Fruit fly (Drosophila melanogaster): ENCODE data around the gene CG4942.
A peak's percentile ranks its signal among the peaks of the same experiment; 100 is the strongest.

The CG4942 gene

DNA sequence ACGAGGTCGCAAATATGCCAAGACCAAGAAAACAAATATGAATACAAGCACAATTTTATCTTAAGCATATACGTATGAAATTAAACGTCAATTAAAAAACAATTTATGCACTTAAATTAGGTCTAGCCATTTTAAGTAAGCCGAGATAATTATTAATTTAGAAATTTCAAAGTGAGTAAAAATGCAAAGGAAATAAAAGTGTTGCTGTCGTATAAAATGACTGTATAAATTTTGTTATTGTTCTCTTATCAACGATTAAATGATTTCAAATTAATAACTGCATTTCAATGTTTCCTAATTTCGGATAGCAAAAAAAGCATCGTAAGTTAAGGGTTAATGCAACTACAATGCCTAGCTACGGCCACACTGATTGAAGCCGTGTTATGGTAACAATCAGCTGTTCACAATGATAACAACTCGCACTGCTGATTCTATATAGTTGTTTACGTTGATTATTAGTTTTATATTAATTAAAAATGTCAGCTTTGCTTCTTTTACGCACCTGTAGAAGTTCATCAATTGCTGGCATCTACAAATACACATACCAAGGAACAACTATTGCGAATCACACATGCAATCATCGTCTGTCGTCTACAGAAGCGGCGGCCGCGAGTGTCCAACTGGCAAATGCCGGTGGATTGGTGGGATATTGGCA is at the start of gene CG4942, which contains the start of gene CG4911:
CG4942 (plus strand) TSS at position 375 of the 655 bp plus-strand sequence.
CG4911 (minus strand) TSS at position 1 of the 655 bp plus-strand sequence.
- no peak for TF ChIP-seq CG8478 (optimal IDR thresholded peaks at IDR 0.05)
- TF ChIP-seq CTCF (optimal IDR thresholded peaks at IDR 0.05), result no peak

- TF ChIP-seq CTCF (optimal IDR thresholded peaks at IDR 0.05), result no peak
- TF ChIP-seq CG8478 (optimal IDR thresholded peaks at IDR 0.05), result no peak
These were observed 49.3 kb upstream of the CG4942 start for dm6 chr3L:9023627-9024026.

DNA sequence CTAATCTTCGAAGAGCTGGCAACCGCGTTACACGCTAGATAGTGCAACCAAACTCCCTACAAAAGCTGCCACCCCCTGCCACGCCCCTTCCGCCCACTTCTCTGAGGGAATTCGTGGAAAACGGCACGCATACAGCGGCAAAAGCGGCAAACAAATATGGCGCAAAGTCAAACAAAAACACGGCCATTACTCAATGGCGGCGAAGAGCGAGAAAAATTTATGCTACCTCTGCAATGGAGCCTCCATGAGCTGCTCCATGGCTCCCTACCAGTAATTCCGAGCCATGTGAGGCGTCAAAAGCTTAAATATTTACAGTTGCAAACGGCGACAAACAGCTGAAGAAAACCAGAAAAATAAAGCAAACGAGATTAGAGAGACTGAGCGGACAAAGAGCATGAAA is 48.2 kb upstream of the CG4942 start:
- TF ChIP-seq CTCF (optimal IDR thresholded peaks at IDR 0.05) (no peak), CG8478 (optimal IDR thresholded peaks at IDR 0.05) (no peak)

DNA sequence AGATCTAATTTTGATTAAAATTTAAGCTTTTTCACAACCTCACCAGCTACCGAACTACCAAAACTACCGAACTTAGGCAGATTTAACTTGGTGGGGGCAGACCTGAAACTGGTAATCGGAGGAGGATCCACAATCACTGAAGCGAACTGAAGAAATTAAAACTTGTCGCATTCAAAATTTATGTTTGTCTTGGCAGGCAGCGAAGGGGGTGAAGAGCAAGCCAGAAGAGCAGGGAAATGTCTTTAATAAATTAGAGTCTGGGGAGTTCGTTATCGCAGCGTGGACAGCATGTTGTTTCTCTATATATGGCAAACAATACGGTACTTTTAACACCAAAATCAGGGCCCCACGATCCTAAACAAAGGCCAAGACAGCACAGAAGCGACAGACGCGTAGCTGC is 47.7 kb upstream of the CG4942 start:
- no peak for TF ChIP-seq CTCF (optimal IDR thresholded peaks at IDR 0.05)
- no peak for TF ChIP-seq CG8478 (optimal IDR thresholded peaks at IDR 0.05)

DNA sequence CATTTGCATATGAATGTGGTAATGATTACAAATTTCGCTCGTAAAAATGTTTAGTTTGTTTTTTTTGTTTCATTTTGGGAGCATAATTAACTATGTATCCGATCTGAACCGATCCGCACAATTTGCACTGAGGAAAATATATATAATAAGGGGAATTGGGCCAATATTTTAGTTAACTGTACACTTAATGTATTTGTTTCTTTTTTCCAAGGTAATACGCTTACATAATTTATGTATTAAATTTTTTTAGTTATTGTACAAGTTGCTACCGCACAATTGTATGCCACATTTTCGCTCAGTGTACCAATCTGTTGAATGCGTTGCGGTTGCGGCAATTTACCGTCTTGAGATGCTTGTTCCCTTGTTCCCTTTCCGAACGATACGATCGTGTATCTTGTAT is 47.2 kb upstream of the CG4942 start:
- TF ChIP-seq CTCF (optimal IDR thresholded peaks at IDR 0.05) (no peak), CG8478 (optimal IDR thresholded peaks at IDR 0.05) (no peak)

DNA sequence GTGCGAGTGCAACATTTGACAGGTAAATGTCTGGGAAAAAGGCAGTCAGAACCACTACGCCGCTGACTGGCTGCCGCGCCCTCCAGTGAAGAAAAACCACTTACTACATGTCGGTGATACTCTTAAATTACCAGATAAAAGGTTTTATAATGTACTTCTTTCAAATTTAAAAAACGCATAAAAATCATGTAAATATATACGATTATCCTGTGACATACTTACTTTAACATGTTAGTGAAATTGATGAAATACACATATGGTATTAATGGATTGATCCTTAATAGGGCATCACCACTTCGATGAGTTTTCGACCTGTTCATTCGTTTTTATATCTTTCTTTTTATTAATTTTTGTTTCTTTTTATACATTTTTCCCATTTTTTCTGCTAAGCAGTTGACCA is 46.3 kb upstream of the CG4942 start:
- TF ChIP-seq CTCF (optimal IDR thresholded peaks at IDR 0.05) (no peak), CG8478 (optimal IDR thresholded peaks at IDR 0.05) (no peak)

DNA sequence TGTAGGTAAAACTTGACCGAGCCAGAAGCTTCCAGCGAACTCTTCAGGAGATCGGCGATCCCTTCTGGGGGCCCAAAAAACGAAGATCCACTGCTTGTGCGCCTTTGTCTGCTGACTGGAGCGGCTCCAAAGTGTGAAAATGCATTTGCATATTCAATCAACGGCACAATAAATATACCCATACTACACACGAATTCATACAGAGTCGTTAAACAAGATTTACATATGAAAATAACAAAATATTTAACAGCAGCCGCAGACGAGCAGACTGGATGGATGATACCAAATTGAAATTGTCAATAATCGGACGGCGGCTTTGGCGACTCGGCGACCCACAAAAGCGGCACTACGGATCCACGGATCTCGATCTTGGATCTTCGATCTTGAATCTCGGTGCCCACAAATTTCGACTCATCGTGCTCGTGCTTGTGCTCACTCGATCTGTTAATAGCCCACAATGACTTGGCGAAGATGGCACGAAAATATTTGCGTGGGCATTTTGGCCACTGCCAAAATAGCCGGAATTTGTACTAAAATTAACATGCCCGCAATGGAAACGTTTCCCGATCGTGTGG is 45.7 kb upstream of the CG4942 start:
- TF ChIP-seq CTCF (optimal IDR thresholded peaks at IDR 0.05) (no peak), CG8478 (optimal IDR thresholded peaks at IDR 0.05) (no peak)

- TF ChIP-seq CTCF (optimal IDR thresholded peaks at IDR 0.05) (no peak), CG8478 (optimal IDR thresholded peaks at IDR 0.05) (no peak)
These were observed 44.8 kb upstream of the CG4942 start for dm6 chr3L:9028057-9028456.

- TF ChIP-seq CTCF (optimal IDR thresholded peaks at IDR 0.05) (no peak), CG8478 (optimal IDR thresholded peaks at IDR 0.05) (no peak)
These were observed 43.6 kb upstream of the CG4942 start for dm6 chr3L:9029183-9029789.

dm6 chr3L:9032871-9033270 is 40.0 kb upstream of the CG4942 start:
- TF ChIP-seq CG8478 (optimal IDR thresholded peaks at IDR 0.05) (no peak), CTCF (optimal IDR thresholded peaks at IDR 0.05) (no peak)

DNA sequence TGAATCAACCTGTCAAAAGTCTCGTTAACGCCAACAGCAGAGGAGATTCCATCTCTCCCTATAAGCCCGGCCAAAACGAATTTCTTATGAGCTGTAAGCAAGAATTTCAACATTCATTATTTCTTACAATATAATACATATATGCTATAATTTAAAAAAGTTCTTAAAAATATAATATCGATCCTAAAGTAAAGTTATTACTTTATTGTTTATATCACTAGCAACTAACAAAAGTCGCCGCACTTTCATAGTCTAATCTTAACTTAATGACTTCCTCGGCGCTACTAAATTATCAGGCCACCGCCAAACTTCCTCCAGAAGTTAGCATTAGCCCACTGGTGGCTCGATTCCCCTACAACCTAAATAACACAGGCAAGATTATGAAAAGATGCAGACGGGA is 39.4 kb upstream of the CG4942 start:
- TF ChIP-seq CG8478 (optimal IDR thresholded peaks at IDR 0.05) (no peak), CTCF (optimal IDR thresholded peaks at IDR 0.05) (no peak)

DNA sequence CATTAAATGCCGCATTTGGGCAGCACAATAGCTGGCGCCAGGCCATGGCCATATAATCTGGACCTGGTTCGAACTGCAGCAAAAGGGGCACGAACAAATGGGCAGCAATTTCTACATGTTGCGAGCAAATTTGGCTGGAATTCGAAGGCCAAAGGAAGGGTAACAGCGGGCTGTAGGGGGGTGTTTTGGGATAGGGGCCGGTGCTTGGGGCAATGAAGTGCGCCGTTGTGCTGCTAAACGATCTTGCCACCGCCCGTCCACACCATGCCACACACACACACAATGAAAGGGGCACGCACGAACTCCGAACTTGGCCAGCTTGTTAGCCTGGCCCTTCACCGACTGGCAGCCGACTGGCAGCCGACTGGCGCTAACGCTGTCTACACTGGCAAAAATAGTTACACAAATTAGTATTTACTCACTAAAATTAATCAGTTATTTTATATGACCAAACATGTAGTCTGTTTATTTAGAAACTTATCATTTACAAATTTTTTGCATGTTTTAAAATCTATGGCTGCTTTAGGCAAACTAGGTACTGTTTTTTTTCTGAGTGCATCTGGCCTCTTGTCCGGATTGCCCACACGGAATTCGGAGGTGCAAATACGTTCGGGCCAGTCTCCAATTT is 38.8 kb upstream of the CG4942 start:
- TF ChIP-seq CG8478 (optimal IDR thresholded peaks at IDR 0.05) (no peak), CTCF (optimal IDR thresholded peaks at IDR 0.05) (no peak)

DNA sequence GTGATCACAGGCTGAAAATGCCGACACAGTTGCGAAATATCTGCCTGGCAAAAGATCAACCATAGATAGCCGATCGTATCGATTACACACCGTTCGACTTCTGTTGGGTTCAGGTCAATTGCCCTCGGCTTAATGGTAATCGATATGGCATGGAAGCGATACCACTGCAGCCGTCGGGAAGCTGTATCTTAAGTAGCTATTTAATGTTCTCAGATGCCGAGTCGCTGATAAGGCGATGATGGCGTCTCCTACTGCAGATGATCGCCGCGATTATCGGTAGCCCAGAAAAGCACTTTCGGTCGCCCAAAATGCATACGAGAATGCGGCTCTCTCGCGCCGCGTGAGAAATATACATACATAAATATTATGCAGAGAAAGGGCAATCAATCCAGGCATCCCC is 35.3 kb upstream of the CG4942 start:
- TF ChIP-seq CTCF (optimal IDR thresholded peaks at IDR 0.05) (no peak), CG8478 (optimal IDR thresholded peaks at IDR 0.05) (no peak)

DNA sequence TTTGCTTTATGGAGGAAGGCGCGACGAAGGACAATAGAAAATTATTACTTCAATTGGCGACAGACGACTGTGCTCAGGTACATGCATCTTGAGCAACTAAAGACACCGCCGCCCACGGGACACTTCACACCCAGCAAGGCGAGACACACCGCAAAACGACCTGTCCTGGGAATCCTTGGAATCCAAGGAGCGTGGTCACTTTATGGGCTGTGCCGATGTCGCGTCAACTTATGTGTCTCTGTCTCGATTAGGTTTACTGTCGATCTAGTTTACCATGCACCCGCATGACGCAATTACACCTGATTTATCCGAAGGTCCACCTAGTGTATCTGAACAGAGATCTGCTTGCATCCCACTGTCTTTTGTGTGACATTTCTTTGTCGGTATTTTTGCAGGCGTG is 33.7 kb upstream of the CG4942 start:
- no peak for TF ChIP-seq CG8478 (optimal IDR thresholded peaks at IDR 0.05)
- no peak for TF ChIP-seq CTCF (optimal IDR thresholded peaks at IDR 0.05)

dm6 chr3L:9041042-9041477 is 31.8 kb upstream of the CG4942 start, which contains the start of gene Doc1:
Gene Doc1, plus strand, starts transcription at chr3L:9041375.
- TF ChIP-seq CG8478 (optimal IDR thresholded peaks at IDR 0.05) (no peak), CTCF (optimal IDR thresholded peaks at IDR 0.05) (peak in 1 of 2 experiments; percentile 27)
